Fruit fly (Drosophila melanogaster) whole organism, embryonic: ENCODE results near the gene HUWE1.

Source experiments
- CG10209 ChIP-seq: fragments of 200-800 bp; sonication (Bioruptor generic); optimal IDR thresholded peaks from 3 replicates; lab custom pipeline; 2017; ENCODE audit warnings: missing biosample characterization, mild to moderate bottlenecking, missing genetic modification characterization, missing genetic modification reagents
- CG10274 ChIP-seq: fragments of 200-800 bp; sonication (Bioruptor generic); optimal IDR thresholded peaks from 3 replicates; lab custom pipeline; 2017; ENCODE audit warnings: missing biosample characterization, mild to moderate bottlenecking, missing genetic modification characterization
- CG10321 ChIP-seq: fragments of 200-800 bp; sonication (Bioruptor generic); IDR thresholded peaks from 2 replicates; pipeline ENCODE4 v1.3.6; 2022; ENCODE audit warnings: missing biosample characterization, missing genetic modification characterization
- CG10979 ChIP-seq: fragments of 200-800 bp; sonication (Bioruptor generic); optimal IDR thresholded peaks from 2 replicates; lab custom pipeline; 2018; ENCODE audit warnings: missing biosample characterization, mild to moderate bottlenecking, missing genetic modification characterization, moderate library complexity
- CG11456 ChIP-seq: fragments of 200-800 bp; sonication (Bioruptor generic); IDR thresholded peaks from 3 replicates; pipeline ENCODE4 v1.3.6; 2022; ENCODE audit warnings: missing biosample characterization, missing genetic modification characterization
- CG11696 ChIP-seq: fragments of 200-800 bp; sonication (Bioruptor generic); IDR thresholded peaks from 2 replicates; pipeline ENCODE4 v1.3.6; 2022; ENCODE audit warnings: missing biosample characterization, missing genetic modification characterization
- CG12219 ChIP-seq: fragments of 200-800 bp; sonication (Bioruptor generic); optimal IDR thresholded peaks from 3 replicates; lab custom pipeline; 2018; ENCODE audit warnings: missing biosample characterization, mild to moderate bottlenecking, missing genetic modification characterization
- CG12769 ChIP-seq: fragments of 200-800 bp; sonication (Bioruptor generic); optimal IDR thresholded peaks from 2 replicates; lab custom pipeline; 2019; ENCODE audit warnings: missing biosample characterization, mild to moderate bottlenecking, missing genetic modification characterization, moderate library complexity
- CG14441 ChIP-seq: fragments of 200-800 bp; sonication (Bioruptor generic); IDR thresholded peaks from 2 replicates; pipeline ENCODE4 v1.3.6; 2022; ENCODE audit warnings: missing biosample characterization, missing genetic modification characterization
- CG15601 ChIP-seq: fragments of 200-800 bp; sonication (Bioruptor generic); optimal IDR thresholded peaks from 3 replicates; lab custom pipeline; 2019; ENCODE audit warnings: missing biosample characterization, mild to moderate bottlenecking, missing genetic modification characterization, moderate library complexity
- CG1603 ChIP-seq: fragments of 200-800 bp; sonication (Bioruptor generic); optimal IDR thresholded peaks from 2 replicates; lab custom pipeline; 2019; ENCODE audit warnings: missing biosample characterization, mild to moderate bottlenecking, missing genetic modification characterization, moderate library complexity
- CG1832 ChIP-seq: fragments of 200-800 bp; sonication (Bioruptor generic); optimal IDR thresholded peaks from 2 replicates; lab custom pipeline; 2017; ENCODE audit warnings: missing biosample characterization, mild to moderate bottlenecking, missing genetic modification characterization, inconsistent platforms
- CG2120 ChIP-seq: fragments of 200-800 bp; sonication (Bioruptor generic); optimal IDR thresholded peaks from 3 replicates; lab custom pipeline; 2016; ENCODE audit warnings: missing biosample characterization, missing genetic modification characterization
- CG2712 ChIP-seq: fragments of 200-800 bp; optimal IDR thresholded peaks from 3 replicates; lab custom pipeline; 2019; ENCODE audit warnings: missing biosample characterization, mild to moderate bottlenecking, missing genetic modification characterization, moderate library complexity
- CG31388 ChIP-seq: fragments of 200-800 bp; sonication (Bioruptor generic); optimal IDR thresholded peaks from 2 replicates; lab custom pipeline; 2016; ENCODE audit warnings: missing biosample characterization, missing genetic modification characterization
- CG34224 ChIP-seq: fragments of 200-800 bp; sonication (Bioruptor generic); IDR thresholded peaks from 3 replicates; pipeline ENCODE4 v1.3.6; 2022; ENCODE audit warnings: missing biosample characterization, missing genetic modification characterization; ENCODE audit not compliant: partially characterized antibody
- CG34376 ChIP-seq: fragments of 200-800 bp; sonication (Bioruptor generic); optimal IDR thresholded peaks from 2 replicates; lab custom pipeline; 2018; ENCODE audit warnings: missing biosample characterization, mild to moderate bottlenecking, missing genetic modification characterization
- CG34422 ChIP-seq: fragments of 200-800 bp; sonication (Bioruptor generic); IDR thresholded peaks from 3 replicates; pipeline ENCODE4 v1.3.6; 2022; ENCODE audit warnings: missing biosample characterization, missing genetic modification characterization
- CG3847 ChIP-seq: fragments of 200-800 bp; sonication (Bioruptor generic); IDR thresholded peaks from 2 replicates; pipeline ENCODE4 v1.3.6; 2022; ENCODE audit warnings: missing biosample characterization, missing genetic modification characterization
- CG4282 ChIP-seq: fragments of 200-800 bp; sonication (Bioruptor generic); optimal IDR thresholded peaks from 2 replicates; lab custom pipeline; 2016; ENCODE audit warnings: missing biosample characterization, missing genetic modification characterization
- CG43689 ChIP-seq: fragments of 200-800 bp; sonication (Bioruptor generic); IDR thresholded peaks from 2 replicates; pipeline ENCODE4 v1.3.6; 2022; ENCODE audit warnings: missing biosample characterization, missing genetic modification characterization
- CG5245 ChIP-seq: fragments of 200-800 bp; sonication (Bioruptor generic); optimal IDR thresholded peaks from 3 replicates; lab custom pipeline; 2016; ENCODE audit warnings: missing biosample characterization, missing genetic modification characterization
- CG6689 ChIP-seq: fragments of 200-800 bp; sonication (Bioruptor generic); IDR thresholded peaks from 2 replicates; pipeline ENCODE4 v1.3.6; 2022; ENCODE audit warnings: missing biosample characterization, missing genetic modification characterization
- CG8290 ChIP-seq, 3 experiments: fragments of 200-800 bp; sonication (Bioruptor generic); optimal IDR thresholded peaks; 2 replicates each; lab custom pipeline; 2016 to 2019; ENCODE audit warnings: missing biosample characterization in 3 of 3, missing genetic modification characterization in 3 of 3, mild to moderate bottlenecking in 2 of 3, moderate library complexity in 1 of 3
- CG9609 ChIP-seq: fragments of 200-800 bp; sonication (Bioruptor generic); optimal IDR thresholded peaks from 3 replicates; lab custom pipeline; 2016; ENCODE audit warnings: missing biosample characterization, missing genetic modification characterization
- CG9727 ChIP-seq: fragments of 200-800 bp; sonication (Bioruptor generic); optimal IDR thresholded peaks from 3 replicates; lab custom pipeline; 2017; ENCODE audit warnings: missing biosample characterization, mild to moderate bottlenecking, missing genetic modification characterization
- Dip3 ChIP-seq: fragments of 200-800 bp; sonication (Bioruptor generic); optimal IDR thresholded peaks from 3 replicates; lab custom pipeline; 2016; ENCODE audit warnings: missing biosample characterization, missing genetic modification characterization
- Drgx ChIP-seq: fragments of 200-800 bp; sonication (Bioruptor generic); IDR thresholded peaks from 2 replicates; pipeline ENCODE4 v1.3.6; 2022; ENCODE audit warnings: missing biosample characterization, missing genetic modification characterization
- E2f1 ChIP-seq: fragments of 200-800 bp; sonication (Bioruptor generic); IDR thresholded peaks from 2 replicates; pipeline ENCODE4 v1.3.6; 2022; ENCODE audit warnings: missing biosample characterization, missing genetic modification characterization
- Fer1 ChIP-seq: fragments of 200-800 bp; sonication (Bioruptor generic); optimal IDR thresholded peaks from 2 replicates; lab custom pipeline; 2017; ENCODE audit warnings: missing biosample characterization, mild to moderate bottlenecking, missing genetic modification characterization
- Med ChIP-seq: fragments of 200-800 bp; sonication (Bioruptor generic); peaks from one replicate; lab custom pipeline; 2016; ENCODE audit warnings: missing biosample characterization, missing genetic modification characterization, mild to moderate bottlenecking, inconsistent platforms, moderate library complexity
- Ptx1 ChIP-seq: fragments of 200-800 bp; sonication (Bioruptor generic); IDR thresholded peaks from 2 replicates; pipeline ENCODE4 v1.3.6; 2022; ENCODE audit warnings: missing biosample characterization, missing genetic modification characterization
- Xbp1 ChIP-seq: fragments of 200-800 bp; sonication (Bioruptor generic); optimal IDR thresholded peaks from 3 replicates; lab custom pipeline; 2016; ENCODE audit warnings: missing biosample characterization, mild to moderate bottlenecking, missing genetic modification characterization
- ash1 ChIP-seq: fragments of 200-800 bp; sonication (Bioruptor generic); optimal IDR thresholded peaks from 2 replicates; lab custom pipeline; 2018; ENCODE audit warnings: missing biosample characterization, mild to moderate bottlenecking, missing genetic modification characterization
- dysf ChIP-seq: fragments of 200-800 bp; sonication (Bioruptor generic); IDR thresholded peaks from 3 replicates; pipeline ENCODE4 v1.3.6; 2022; ENCODE audit warnings: missing biosample characterization, missing genetic modification characterization
- gfzf ChIP-seq: fragments of 200-800 bp; sonication (Bioruptor generic); optimal IDR thresholded peaks from 2 replicates; lab custom pipeline; 2016; ENCODE audit warnings: missing biosample characterization, mild to moderate bottlenecking, missing genetic modification characterization, moderate library complexity
- grau ChIP-seq: fragments of 200-800 bp; optimal IDR thresholded peaks from 3 replicates; lab custom pipeline; 2019; ENCODE audit warnings: missing biosample characterization, mild to moderate bottlenecking, missing genetic modification characterization, moderate library complexity
- kah ChIP-seq: fragments of 200-800 bp; sonication (Bioruptor generic); optimal IDR thresholded peaks from 2 replicates; lab custom pipeline; 2018; ENCODE audit warnings: missing biosample characterization, mild to moderate bottlenecking, missing genetic modification characterization
- otp ChIP-seq: fragments of 200-800 bp; sonication (Bioruptor generic); IDR thresholded peaks from 3 replicates; pipeline ENCODE4, ENCODE4 v1.3.6; 2022; ENCODE audit warnings: missing biosample characterization, missing genetic modification characterization
- row ChIP-seq: fragments of 200-800 bp; sonication (Bioruptor generic); IDR thresholded peaks from 3 replicates; pipeline ENCODE4 v1.3.6; 2022; ENCODE audit warnings: missing biosample characterization, missing genetic modification characterization
- sens ChIP-seq: fragments of 200-800 bp; sonication (Bioruptor generic); peaks from one replicate; lab custom pipeline; 2016; ENCODE audit warnings: missing biosample characterization, missing genetic modification characterization
- sob ChIP-seq: fragments of 200-800 bp; sonication (Bioruptor generic); IDR thresholded peaks from 2 replicates; pipeline ENCODE4 v1.3.6; 2022; ENCODE audit warnings: missing biosample characterization, missing genetic modification characterization
- sr ChIP-seq: fragments of 200-800 bp; sonication (Bioruptor generic); IDR thresholded peaks from 3 replicates; pipeline ENCODE4 v1.3.6; 2022; ENCODE audit warnings: missing biosample characterization, missing genetic modification characterization
- tgo ChIP-seq: fragments of 200-800 bp; sonication (Bioruptor generic); IDR thresholded peaks from 3 replicates; pipeline ENCODE4 v1.3.6; 2022; ENCODE audit warnings: missing biosample characterization, missing genetic modification characterization

HUWE1 gene

DNA sequence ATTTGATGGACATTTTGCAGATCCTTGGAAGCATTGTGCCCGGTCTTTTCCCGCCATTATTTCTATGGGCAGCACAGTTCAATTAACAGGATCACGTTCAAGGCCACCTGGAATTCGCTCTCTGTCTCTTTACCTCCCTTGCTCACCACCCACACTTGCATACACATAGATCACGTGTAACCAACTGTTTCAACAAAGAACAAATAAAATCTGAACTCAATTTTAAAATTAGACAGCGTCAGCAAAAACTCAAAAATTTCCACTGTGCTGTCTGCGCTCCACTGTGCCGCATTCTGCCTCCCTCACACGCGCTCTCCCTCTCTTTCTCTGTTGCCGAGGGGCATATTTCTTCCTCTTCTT lies 2.8 kb upstream of the HUWE1 start (continued):
- no peak for TF ChIP-seq CG34224 (GFP tag; lab: Robert Waterston, UW)
- peak; percentile 33; the same call in 1 of the 2 replicates for TF ChIP-seq E2f1
- no peak for TF ChIP-seq Dip3 (GFP tag; lab: Kevin White, UChicago)
- peak; percentile 13 for TF ChIP-seq Fer1 (GFP tag; lab: Kevin White, UChicago)
- TF ChIP-seq CG10979 (tag; lab: Kevin White, UChicago) = peak; percentile 1
- 0 out of 2 replicates have a peak, but pooled peaks have one; percentile 31 for TF ChIP-seq sob (GFP tag; lab: Robert Waterston, UW)
- TF ChIP-seq CG4282 (GFP tag; lab: Kevin White, UChicago) = peak; percentile 31
- no peak for TF ChIP-seq CG43689 (GFP tag; lab: Robert Waterston, UW)
- peak; percentile 84 for TF ChIP-seq CG1832
- TF ChIP-seq CG11696 (GFP tag; lab: Robert Waterston, UW) = 0 out of 2 replicates have a peak, but pooled peaks have one; percentile 32
- TF ChIP-seq CG12219 (GFP tag; lab: Kevin White, UChicago) = peak; percentile 2
- 0 out of 3 replicates have a peak, but pooled peaks have one; percentile 34 for TF ChIP-seq tgo (GFP tag; lab: Robert Waterston, UW)
- TF ChIP-seq CG9727 = peak; percentile 19
- peak; percentile 80 for TF ChIP-seq Med (GFP tag; lab: Kevin White, UChicago)
- TF ChIP-seq Ptx1 (GFP tag; lab: Robert Waterston, UW) = peak; percentile 19; the same call in 1 of the 2 replicates
- TF ChIP-seq CG1603 (tag; lab: Kevin White, UChicago) = peak; percentile 22
- no peak for TF ChIP-seq CG34376 (GFP tag; lab: Kevin White, UChicago)
- TF ChIP-seq CG10321 (GFP tag; lab: Robert Waterston, UW) = peak; percentile 44
- no peak for TF ChIP-seq CG8290 (GFP tag; optimal IDR thresholded peaks at IDR 0.05; lab: Kevin White, UChicago)
- TF ChIP-seq CG8290 (tag; optimal IDR thresholded peaks at IDR 0.05; lab: Kevin White, UChicago) = peak in 1 of 2 experiments; percentile 24
- TF ChIP-seq CG6689 (GFP tag; lab: Robert Waterston, UW) = 0 out of 2 replicates have a peak, but pooled peaks have one; percentile 15
- 0 out of 2 replicates have a peak, but pooled peaks have one; percentile 6 for TF ChIP-seq CG3847 (GFP tag; lab: Robert Waterston, UW)
- TF ChIP-seq CG14441 (GFP tag; lab: Robert Waterston, UW) = peak; percentile 39; the same call in 1 of the 2 replicates
- TF ChIP-seq gfzf (GFP tag; lab: Kevin White, UChicago) = no peak
- no peak for TF ChIP-seq CG5245
- TF ChIP-seq CG15601 (tag; lab: Kevin White, UChicago) = peak; percentile 56
- TF ChIP-seq CG11456 (GFP tag; lab: Robert Waterston, UW) = peak; percentile 52; the same call in 1 of the 3 replicates
- 0 out of 3 replicates have a peak, but pooled peaks have one; percentile 12 for TF ChIP-seq otp (GFP tag; lab: Robert Waterston, UW)
- 0 out of 3 replicates have a peak, but pooled peaks have one; percentile 10 for TF ChIP-seq dysf (GFP tag; lab: Robert Waterston, UW)
- TF ChIP-seq CG12769 (tag; lab: Kevin White, UChicago) = peak; percentile 38
- peak; percentile 68 for TF ChIP-seq sens
- 0 out of 2 replicates have a peak, but pooled peaks have one; percentile 16 for TF ChIP-seq Drgx (GFP tag; lab: Robert Waterston, UW)
- no peak for TF ChIP-seq CG31388 (GFP tag; lab: Kevin White, UChicago)
- TF ChIP-seq sr (GFP tag; lab: Robert Waterston, UW) = 0 out of 3 replicates have a peak, but pooled peaks have one; percentile 38
- TF ChIP-seq ash1 = no peak
- TF ChIP-seq grau (tag; lab: Kevin White, UChicago) = peak; percentile 14
- no peak for TF ChIP-seq Xbp1
- peak; percentile 12 for TF ChIP-seq CG10274 (GFP tag; lab: Kevin White, UChicago)
- TF ChIP-seq CG2120 (GFP tag; lab: Kevin White, UChicago) = peak; percentile 8
- TF ChIP-seq CG9609 (GFP tag; lab: Kevin White, UChicago) = peak; percentile 4
- TF ChIP-seq kah (GFP tag; lab: Kevin White, UChicago) = peak; percentile 72
- peak; percentile 42; the same call in 1 of the 3 replicates for TF ChIP-seq CG34422 (GFP tag; lab: Robert Waterston, UW)
- peak; percentile 60 for TF ChIP-seq row (GFP tag; lab: Robert Waterston, UW)
- TF ChIP-seq CG2712 (tag; lab: Kevin White, UChicago) = peak; percentile 1
- TF ChIP-seq CG10209 = no peak
